Fruit fly (Drosophila melanogaster) Kc167 (cell line): ENCODE results near the gene CG42488.

ENCODE experiments used
- Myc ChIP-seq: fragments of >200 bp; optimal IDR thresholded peaks from 2 replicates; lab custom pipeline; 2017; ENCODE audit warnings: missing external identifiers
- Sin3A ChIP-seq: fragments of >200 bp; optimal IDR thresholded peaks from 2 replicates; lab custom pipeline; 2018; ENCODE audit warnings: missing external identifiers
- h ChIP-seq: fragments of >200 bp; optimal IDR thresholded peaks from 3 replicates; lab custom pipeline; 2018; ENCODE audit warnings: missing external identifiers
- insv ChIP-seq: fragments of >200 bp; optimal IDR thresholded peaks from 3 replicates; lab custom pipeline; 2018; ENCODE audit warnings: missing external identifiers
- psq ChIP-seq: fragments of >200 bp; optimal IDR thresholded peaks from 2 replicates; lab custom pipeline; 2017; ENCODE audit warnings: missing external identifiers

DNA sequence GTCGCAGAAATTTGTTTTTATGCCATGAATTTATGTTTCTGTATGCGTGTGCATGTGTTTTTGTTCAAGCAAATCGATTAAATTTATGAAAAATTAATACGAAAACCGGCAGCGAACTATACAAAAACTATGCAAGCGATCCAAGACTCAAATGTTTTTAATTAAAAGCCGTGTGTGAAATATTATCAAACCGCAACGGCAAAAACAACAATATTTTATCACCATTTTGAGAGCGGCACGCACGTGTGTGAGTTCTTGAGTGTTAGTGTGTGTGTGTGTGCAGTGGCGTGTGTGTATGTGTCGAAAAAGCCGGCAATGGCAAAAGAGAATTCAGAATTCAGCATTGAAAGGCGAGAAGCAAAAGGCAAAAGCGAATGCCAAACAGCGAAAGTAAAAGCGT lies 35.7 kb downstream of the CG42488 start:
- no peak for TF ChIP-seq Sin3A (lab: Kevin White, UChicago)
- TF ChIP-seq psq (lab: Kevin White, UChicago): no peak
- no peak for TF ChIP-seq insv
- TF ChIP-seq Myc (lab: Kevin White, UChicago): no peak
- TF ChIP-seq h (lab: Kevin White, UChicago): no peak
